Fruit fly (Drosophila melanogaster) whole organism, embryonic: Measurements from ENCODE around the gene CG15170.

Experiments used
- Asciz ChIP-seq: fragments of 200-800 bp; sonication (Bioruptor generic); optimal IDR thresholded peaks from 2 replicates; lab custom pipeline; 2017; ENCODE audit warnings: missing biosample characterization, mild to moderate bottlenecking, missing genetic modification characterization, missing genetic modification reagents
- Blimp-1 ChIP-seq: fragments of 200-800 bp; sonication (Bioruptor generic); optimal IDR thresholded peaks from 3 replicates; lab custom pipeline; 2018; ENCODE audit warnings: missing biosample characterization, missing genetic modification characterization, mild to moderate bottlenecking, moderate library complexity, missing genetic modification reagents
- CG10321 ChIP-seq: fragments of 200-800 bp; sonication (Bioruptor generic); IDR thresholded peaks from 2 replicates; pipeline ENCODE4 v1.3.6; 2022; ENCODE audit warnings: missing biosample characterization, missing genetic modification characterization
- CG11247 ChIP-seq: fragments of 200-800 bp; sonication (Bioruptor generic); IDR thresholded peaks from 2 replicates; pipeline ENCODE4 v1.3.6; 2022; ENCODE audit warnings: missing biosample characterization, missing genetic modification characterization
- CG11504 ChIP-seq: fragments of 200-800 bp; sonication (Bioruptor generic); optimal IDR thresholded peaks from 3 replicates; lab custom pipeline; 2019; ENCODE audit warnings: missing biosample characterization, mild to moderate bottlenecking, missing genetic modification characterization, moderate library complexity
- CG12071 ChIP-seq: fragments of 200-800 bp; sonication (Bioruptor generic); optimal IDR thresholded peaks from 3 replicates; lab custom pipeline; 2018; ENCODE audit warnings: missing biosample characterization, mild to moderate bottlenecking, missing genetic modification characterization
- CG12942 ChIP-seq: fragments of 200-800 bp; sonication (Bioruptor generic); optimal IDR thresholded peaks from 3 replicates; lab custom pipeline; 2016; ENCODE audit warnings: missing biosample characterization, missing genetic modification characterization
- CG17328 ChIP-seq: fragments of 200-800 bp; sonication (Bioruptor generic); IDR thresholded peaks from 2 replicates; pipeline ENCODE4 v1.3.6; 2022; ENCODE audit warnings: missing biosample characterization, missing genetic modification characterization
- CG17829 ChIP-seq: fragments of 200-800 bp; optimal IDR thresholded peaks from 2 replicates; lab custom pipeline; 2019; ENCODE audit warnings: missing biosample characterization, mild to moderate bottlenecking, missing genetic modification characterization, moderate library complexity
- CG18599 ChIP-seq: fragments of 200-800 bp; sonication (Bioruptor generic); optimal IDR thresholded peaks from 3 replicates; lab custom pipeline; 2017; ENCODE audit warnings: missing biosample characterization, missing genetic modification characterization, mild to moderate bottlenecking, moderate library complexity, missing genetic modification reagents
- CG2199 ChIP-seq: fragments of 200-800 bp; sonication (Bioruptor generic); IDR thresholded peaks from 3 replicates; pipeline ENCODE4 v1.3.6; 2022; ENCODE audit warnings: missing biosample characterization, missing genetic modification characterization
- CG32532 ChIP-seq: fragments of 200-800 bp; sonication (Bioruptor generic); IDR thresholded peaks from 2 replicates; pipeline ENCODE4 v1.3.6; 2022; ENCODE audit warnings: missing biosample characterization, missing genetic modification characterization
- CG34224 ChIP-seq: fragments of 200-800 bp; sonication (Bioruptor generic); IDR thresholded peaks from 3 replicates; pipeline ENCODE4 v1.3.6; 2022; ENCODE audit warnings: missing biosample characterization, missing genetic modification characterization; ENCODE audit not compliant: partially characterized antibody
- CG4282 ChIP-seq: fragments of 200-800 bp; sonication (Bioruptor generic); optimal IDR thresholded peaks from 2 replicates; lab custom pipeline; 2016; ENCODE audit warnings: missing biosample characterization, missing genetic modification characterization
- CG6791 ChIP-seq: fragments of 200-800 bp; sonication (Bioruptor generic); IDR thresholded peaks from 3 replicates; pipeline ENCODE4 v1.3.6; 2022; ENCODE audit warnings: missing biosample characterization, missing genetic modification characterization; ENCODE audit not compliant: partially characterized antibody
- CG8478 ChIP-seq: fragments of >200 bp; optimal IDR thresholded peaks from 2 replicates; lab custom pipeline; 2018
- Camta ChIP-seq: fragments of 200-800 bp; sonication (Bioruptor generic); optimal IDR thresholded peaks from 2 replicates; lab custom pipeline; 2016; ENCODE audit warnings: missing biosample characterization, missing genetic modification characterization
- D ChIP-seq, 2 experiments: fragments of 200-800 bp in 1 of 2; fragments of >200 bp in 1 of 2; sonication (Bioruptor generic) in 1 of 2; optimal IDR thresholded peaks; 2 replicates in 1 of 2; 3 replicates in 1 of 2; lab custom pipeline; 2017; ENCODE audit warnings: mild to moderate bottlenecking in 1 of 2, missing biosample characterization in 1 of 2, missing genetic modification characterization in 1 of 2, missing genetic modification reagents in 1 of 2
- Dll ChIP-seq: fragments of 200-800 bp; sonication (Bioruptor generic); IDR thresholded peaks from 4 replicates; pipeline ENCODE4 v1.3.6; 2022; ENCODE audit warnings: missing biosample characterization, missing genetic modification characterization; ENCODE audit not compliant: partially characterized antibody
- Doc3 ChIP-seq: fragments of 200-800 bp; sonication (Bioruptor generic); IDR thresholded peaks from 3 replicates; pipeline ENCODE4 v1.3.6; 2022; ENCODE audit warnings: missing biosample characterization, missing genetic modification characterization; ENCODE audit not compliant: partially characterized antibody
- Ets65A ChIP-seq: fragments of 200-800 bp; sonication (Bioruptor generic); peaks from one replicate; lab custom pipeline; 2016; ENCODE audit warnings: missing biosample characterization, missing genetic modification characterization
- Hr78 ChIP-seq, 2 experiments: fragments of 200-800 bp in 1 of 2; fragments of >200 bp in 1 of 2; sonication (Bioruptor generic) in 1 of 2; optimal IDR thresholded peaks; 2 replicates each; lab custom pipeline; 2017 to 2019; ENCODE audit warnings: missing biosample characterization in 2 of 2, missing genetic modification characterization in 2 of 2, mild to moderate bottlenecking in 1 of 2, moderate library complexity in 1 of 2
- Med ChIP-seq: fragments of 200-800 bp; sonication (Bioruptor generic); peaks from one replicate; lab custom pipeline; 2016; ENCODE audit warnings: missing biosample characterization, missing genetic modification characterization, mild to moderate bottlenecking, inconsistent platforms, moderate library complexity
- NC2α ChIP-seq: fragments of 200-800 bp; sonication (Bioruptor generic); optimal IDR thresholded peaks from 2 replicates; lab custom pipeline; 2016; ENCODE audit warnings: missing biosample characterization, missing genetic modification characterization
- NFAT ChIP-seq: fragments of 200-800 bp; sonication (Bioruptor generic); IDR thresholded peaks from 2 replicates; pipeline ENCODE4 v1.3.6; 2022; ENCODE audit warnings: missing biosample characterization, missing genetic modification characterization
- Xbp1 ChIP-seq: fragments of 200-800 bp; sonication (Bioruptor generic); optimal IDR thresholded peaks from 3 replicates; lab custom pipeline; 2016; ENCODE audit warnings: missing biosample characterization, mild to moderate bottlenecking, missing genetic modification characterization
- ap ChIP-seq: fragments of 200-800 bp; sonication (Bioruptor generic); IDR thresholded peaks from 2 replicates; pipeline ENCODE4 v1.3.6; 2022; ENCODE audit warnings: missing biosample characterization, missing genetic modification characterization
- ara ChIP-seq: fragments of 200-800 bp; sonication (Bioruptor generic); IDR thresholded peaks from 2 replicates; pipeline ENCODE4 v1.3.6; 2022; ENCODE audit warnings: missing biosample characterization, missing genetic modification characterization
- bbx ChIP-seq: fragments of 200-800 bp; sonication (Bioruptor generic); IDR thresholded peaks from 2 replicates; pipeline ENCODE4 v1.3.6; 2022; ENCODE audit warnings: missing biosample characterization, missing genetic modification characterization; ENCODE audit not compliant: partially characterized antibody
- cas ChIP-seq: fragments of 200-800 bp; sonication (Bioruptor generic); IDR thresholded peaks from 2 replicates; pipeline ENCODE4 v1.3.6; 2022; ENCODE audit warnings: missing biosample characterization, missing genetic modification characterization
- cg ChIP-seq: fragments of 200-800 bp; sonication (Bioruptor generic); optimal IDR thresholded peaks from 3 replicates; lab custom pipeline; 2019; ENCODE audit warnings: missing biosample characterization, mild to moderate bottlenecking, missing genetic modification characterization, moderate library complexity
- chn ChIP-seq: fragments of 200-800 bp; sonication (Bioruptor generic); optimal IDR thresholded peaks from 2 replicates; lab custom pipeline; 2016; ENCODE audit warnings: missing biosample characterization, missing genetic modification characterization
- corto ChIP-seq: fragments of 200-800 bp; sonication (Bioruptor generic); optimal IDR thresholded peaks from 2 replicates; lab custom pipeline; 2016; ENCODE audit warnings: missing biosample characterization, mild to moderate bottlenecking, missing genetic modification characterization, moderate library complexity
- dm ChIP-seq: fragments of 200-800 bp; sonication (Bioruptor generic); optimal IDR thresholded peaks from 3 replicates; lab custom pipeline; 2016; ENCODE audit warnings: missing biosample characterization, missing genetic modification characterization
- eve ChIP-seq, 2 experiments: fragments of >200 bp; optimal IDR thresholded peaks; 2 replicates each; lab custom pipeline; 2017; ENCODE audit warnings: missing biosample characterization in 2 of 2, missing genetic modification characterization in 2 of 2
- kah ChIP-seq: fragments of 200-800 bp; sonication (Bioruptor generic); optimal IDR thresholded peaks from 2 replicates; lab custom pipeline; 2018; ENCODE audit warnings: missing biosample characterization, mild to moderate bottlenecking, missing genetic modification characterization
- mld ChIP-seq: fragments of 200-800 bp; sonication (Bioruptor generic); IDR thresholded peaks from 3 replicates; pipeline ENCODE4 v1.3.6; 2022; ENCODE audit warnings: missing biosample characterization, missing genetic modification characterization; ENCODE audit not compliant: partially characterized antibody
- otp ChIP-seq: fragments of 200-800 bp; sonication (Bioruptor generic); IDR thresholded peaks from 3 replicates; pipeline ENCODE4, ENCODE4 v1.3.6; 2022; ENCODE audit warnings: missing biosample characterization, missing genetic modification characterization
- pum ChIP-seq: fragments of 200-800 bp; sonication (Bioruptor generic); optimal IDR thresholded peaks from 2 replicates; lab custom pipeline; 2016; ENCODE audit warnings: missing biosample characterization, missing genetic modification characterization
- sd ChIP-seq: fragments of 200-800 bp; sonication (Bioruptor generic); optimal IDR thresholded peaks from 3 replicates; lab custom pipeline; 2018; ENCODE audit warnings: missing biosample characterization, mild to moderate bottlenecking, missing genetic modification characterization, moderate library complexity
- sens ChIP-seq: fragments of 200-800 bp; sonication (Bioruptor generic); peaks from one replicate; lab custom pipeline; 2016; ENCODE audit warnings: missing biosample characterization, missing genetic modification characterization
- so ChIP-seq: fragments of 200-800 bp; sonication (Bioruptor generic); IDR thresholded peaks from 3 replicates; pipeline ENCODE4 v1.3.6; 2022; ENCODE audit warnings: missing biosample characterization, missing genetic modification characterization
- tna ChIP-seq: fragments of 200-800 bp; sonication (Bioruptor generic); IDR thresholded peaks from 2 replicates; pipeline ENCODE4 v1.3.6; 2022; ENCODE audit warnings: missing biosample characterization, missing genetic modification characterization; ENCODE audit not compliant: partially characterized antibody
- yki ChIP-seq: fragments of >200 bp; optimal IDR thresholded peaks from 3 replicates; lab custom pipeline; 2018
- zf30C ChIP-seq: fragments of 200-800 bp; sonication (Bioruptor generic); optimal IDR thresholded peaks from 3 replicates; lab custom pipeline; 2018; ENCODE audit warnings: missing biosample characterization, mild to moderate bottlenecking, missing genetic modification characterization
- zfh2 ChIP-seq: fragments of 200-800 bp; sonication (Bioruptor generic); optimal IDR thresholded peaks from 2 replicates; lab custom pipeline; 2016; ENCODE audit warnings: missing biosample characterization, missing genetic modification characterization

CG15170 gene

dm6 chr2L:18947515-18947998 is 42.5 kb downstream of the CG15170 start (continued):
- TF ChIP-seq sd (tag; lab: Kevin White, UChicago) (peak; percentile 27), CG6791 (GFP tag; lab: Robert Waterston, UW) (peak; percentile 73), CG17328 (GFP tag; lab: Robert Waterston, UW) (no peak), chn (GFP tag; lab: Kevin White, UChicago) (peak; percentile 37), sens (GFP tag; lab: Kevin White, UChicago) (peak; percentile 61), zfh2 (GFP tag; lab: Kevin White, UChicago) (no peak), Dll (GFP tag; lab: Robert Waterston, UW) (peak; percentile 50; the same call in 1 of the 4 replicates), CG18599 (no peak), yki (no peak), ara (no peak), Blimp-1 (GFP tag; lab: Kevin White, UChicago) (no peak), Xbp1 (no peak), CG11504 (tag; lab: Kevin White, UChicago) (peak; percentile 99), CG17829 (no peak), Hr78 (GFP tag; optimal IDR thresholded peaks at IDR 0.05; lab: Kevin White, UChicago) (peak in 1 of 2 experiments; percentile 93), tna (no peak), Asciz (GFP tag; lab: Kevin White, UChicago) (no peak), CG4282 (GFP tag; lab: Kevin White, UChicago) (no peak), otp (no peak), Camta (GFP tag; lab: Kevin White, UChicago) (no peak), CG32532 (GFP tag; lab: Robert Waterston, UW) (no peak), dm (GFP tag; lab: Kevin White, UChicago) (no peak), CG34224 (GFP tag; lab: Robert Waterston, UW) (0 out of 3 replicates have a peak, but pooled peaks have one; percentile 12), NC2α (no peak), CG12942 (GFP tag; lab: Kevin White, UChicago) (no peak), corto (GFP tag; lab: Kevin White, UChicago) (no peak), CG8478 (lab: Kevin White, UChicago) (peak; percentile 90), kah (GFP tag; lab: Kevin White, UChicago) (no peak), pum (no peak), CG2199 (GFP tag; lab: Robert Waterston, UW) (peak; percentile 84; the same call in 1 of the 3 replicates), Doc3 (GFP tag; lab: Robert Waterston, UW) (peak; percentile 47; the same call in 1 of the 3 replicates), eve (GFP tag; optimal IDR thresholded peaks at IDR 0.05; lab: Kevin White, UChicago) (no peak), bbx (GFP tag; lab: Robert Waterston, UW) (peak; percentile 33; the same call in 1 of the 2 replicates), ap (GFP tag; lab: Robert Waterston, UW) (no peak), cg (GFP tag; lab: Kevin White, UChicago) (peak; percentile 35), mld (GFP tag; lab: Robert Waterston, UW) (no peak), CG12071 (no peak), CG10321 (GFP tag; lab: Robert Waterston, UW) (peak; percentile 94), NFAT (GFP tag; lab: Robert Waterston, UW) (peak; percentile 21; the same call in 1 of the 2 replicates), D (optimal IDR thresholded peaks at IDR 0.05; lab: Kevin White, UChicago) (peak; percentile 93), D (GFP tag; optimal IDR thresholded peaks at IDR 0.05; lab: Kevin White, UChicago) (no peak), cas (GFP tag; lab: Robert Waterston, UW) (no peak), zf30C (GFP tag; lab: Kevin White, UChicago) (no peak), Ets65A (GFP tag; lab: Kevin White, UChicago) (no peak), Med (peak; percentile 37), so (GFP tag; lab: Robert Waterston, UW) (no peak), CG11247 (GFP tag; lab: Robert Waterston, UW) (no peak)
